Fruit fly (Drosophila melanogaster): ENCODE data around the gene CG1074.

DNA sequence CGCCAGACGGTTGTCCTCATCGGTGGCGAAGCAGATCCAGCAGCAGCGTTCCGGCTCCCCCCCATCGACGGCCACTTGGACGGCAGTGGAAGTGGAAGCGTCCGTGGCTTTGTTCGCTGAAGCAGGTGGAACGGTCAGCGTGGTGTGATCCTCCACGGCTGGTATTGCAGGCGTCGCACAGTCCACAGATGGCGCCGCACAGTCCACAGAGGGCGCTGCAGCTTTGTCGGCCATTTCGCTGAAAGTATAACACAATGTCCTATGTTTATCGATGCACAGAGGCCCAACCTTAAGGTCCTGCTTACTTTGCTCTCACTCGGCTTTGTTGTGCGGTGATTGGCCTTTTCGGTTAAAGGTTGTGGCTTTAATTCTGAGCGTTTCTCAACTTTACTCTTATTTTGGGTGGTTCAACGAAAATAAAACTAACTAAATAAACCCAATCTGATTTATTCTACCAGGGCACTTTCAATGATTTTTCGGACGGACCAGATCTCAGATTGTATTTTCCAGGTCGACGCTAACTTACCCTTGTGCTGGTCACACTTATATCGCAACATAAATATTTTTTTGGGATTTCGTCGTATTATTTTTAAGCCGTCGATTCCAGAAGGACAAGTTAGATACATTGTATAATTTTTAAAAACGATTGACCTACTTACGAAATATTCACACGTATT is 36.2 kb upstream of the CG1074 start, which contains the start of gene CG9855:
- no peak for TF ChIP-seq lz (GFP tag; optimal IDR thresholded peaks at IDR 0.05)
- no peak for TF ChIP-seq CG8319 (GFP tag; optimal IDR thresholded peaks at IDR 0.05)

Measured in whole organism, prepupa.